Worm (Caenorhabditis elegans): ENCODE data around the gene rif-1.1.

- TF ChIP-seq fkh-10 (GFP tag; optimal IDR thresholded peaks at IDR 0.05) (no peak), zag-1 (tag; optimal IDR thresholded peaks at IDR 0.05) (no peak), fos-1 (tag; optimal IDR thresholded peaks at IDR 0.05) (no peak), nhr-11 (tag; optimal IDR thresholded peaks at IDR 0.05) (no peak)
These were observed 43.3 kb downstream of the rif-1.1 start, which contains the start of gene npr-26 for ce11 chrIV:17417723-17418122.
